Fruit fly (Drosophila melanogaster) whole organism, embryonic: ENCODE measurements around the gene Rpn2.

Experiments used
- Asciz ChIP-seq: fragments of 200-800 bp; sonication (Bioruptor generic); optimal IDR thresholded peaks from 2 replicates; lab custom pipeline; 2017; ENCODE audit warnings: missing biosample characterization, mild to moderate bottlenecking, missing genetic modification characterization, missing genetic modification reagents
- CG10267 ChIP-seq: fragments of 200-800 bp; sonication (Bioruptor generic); optimal IDR thresholded peaks from 2 replicates; lab custom pipeline; 2018; ENCODE audit warnings: missing biosample characterization, mild to moderate bottlenecking, missing genetic modification characterization, moderate library complexity
- CG10366 ChIP-seq: fragments of 200-800 bp; sonication (Bioruptor generic); IDR thresholded peaks from 2 replicates; pipeline ENCODE4 v1.3.6; 2022; ENCODE audit warnings: missing biosample characterization, missing genetic modification characterization
- CG14710 ChIP-seq: fragments of 200-800 bp; sonication (Bioruptor generic); optimal IDR thresholded peaks from 3 replicates; lab custom pipeline; 2019; ENCODE audit warnings: missing biosample characterization, mild to moderate bottlenecking, missing genetic modification characterization, moderate library complexity
- CG34224 ChIP-seq: fragments of 200-800 bp; sonication (Bioruptor generic); IDR thresholded peaks from 3 replicates; pipeline ENCODE4 v1.3.6; 2022; ENCODE audit warnings: missing biosample characterization, missing genetic modification characterization; ENCODE audit not compliant: partially characterized antibody
- CG3838 ChIP-seq: fragments of 200-800 bp; sonication (Bioruptor generic); optimal IDR thresholded peaks from 3 replicates; lab custom pipeline; 2016; ENCODE audit warnings: missing biosample characterization, missing genetic modification characterization
- CG6854 ChIP-seq: fragments of 200-800 bp; sonication (Bioruptor generic); optimal IDR thresholded peaks from 3 replicates; lab custom pipeline; 2017; ENCODE audit warnings: missing biosample characterization, mild to moderate bottlenecking, missing genetic modification characterization
- CTCF ChIP-seq: fragments of 200-800 bp; sonication (Bioruptor generic); optimal IDR thresholded peaks from 2 replicates; lab custom pipeline; 2017; ENCODE audit warnings: missing biosample characterization, mild to moderate bottlenecking, missing genetic modification characterization, moderate library complexity
- Hr39 ChIP-seq: fragments of >200 bp; optimal IDR thresholded peaks from 2 replicates; lab custom pipeline; 2017
- Myb ChIP-seq: fragments of 200-800 bp; sonication (Bioruptor generic); optimal IDR thresholded peaks from 2 replicates; lab custom pipeline; 2016; ENCODE audit warnings: missing biosample characterization, missing genetic modification characterization
- Sin3A ChIP-seq: fragments of >200 bp; optimal IDR thresholded peaks from 2 replicates; lab custom pipeline; 2018
- ap ChIP-seq: fragments of 200-800 bp; sonication (Bioruptor generic); IDR thresholded peaks from 2 replicates; pipeline ENCODE4 v1.3.6; 2022; ENCODE audit warnings: missing biosample characterization, missing genetic modification characterization
- pum ChIP-seq: fragments of 200-800 bp; sonication (Bioruptor generic); optimal IDR thresholded peaks from 2 replicates; lab custom pipeline; 2016; ENCODE audit warnings: missing biosample characterization, missing genetic modification characterization
- sd ChIP-seq: fragments of 200-800 bp; sonication (Bioruptor generic); optimal IDR thresholded peaks from 3 replicates; lab custom pipeline; 2018; ENCODE audit warnings: missing biosample characterization, mild to moderate bottlenecking, missing genetic modification characterization, moderate library complexity

- TF ChIP-seq CG10366 (GFP tag; lab: Robert Waterston, UW) (no peak), CG34224 (GFP tag; lab: Robert Waterston, UW) (no peak), CG10267 (tag; lab: Kevin White, UChicago) (no peak), Sin3A (lab: Kevin White, UChicago) (no peak), CG14710 (no peak), sd (tag; lab: Kevin White, UChicago) (no peak), Myb (GFP tag; lab: Kevin White, UChicago) (no peak), CG3838 (GFP tag; lab: Kevin White, UChicago) (no peak), CG6854 (no peak), Hr39 (lab: Kevin White, UChicago) (no peak), ap (GFP tag; lab: Robert Waterston, UW) (no peak), Asciz (GFP tag; lab: Kevin White, UChicago) (no peak), CTCF (GFP tag; lab: Kevin White, UChicago) (no peak), pum (GFP tag; lab: Kevin White, UChicago) (no peak)
These were observed 14.3 kb upstream of the Rpn2 start for dm6 chr3R:29138961-29139527.
